Worm (Caenorhabditis elegans): ENCODE measurements around the gene srd-42.

- no peak for TF ChIP-seq flt-1 (GFP tag; IDR thresholded peaks at IDR 0.05)
- no peak for TF ChIP-seq cog-1 (tag; optimal IDR thresholded peaks at IDR 0.05)
- TF ChIP-seq klf-2 (GFP tag; conservative IDR thresholded peaks at IDR 0.05): no peak
- no peak for TF ChIP-seq ref-1 (GFP tag; conservative IDR thresholded peaks at IDR 0.05)
- no peak for TF ChIP-seq ztf-29 (GFP tag; IDR thresholded peaks at IDR 0.05)
- no peak for TF ChIP-seq T22C8.4 (GFP tag; IDR thresholded peaks at IDR 0.05)
- TF ChIP-seq med-1 (GFP tag; optimal IDR thresholded peaks at IDR 0.05; ENCODE audit: insufficient read depth): no peak
Measured at ce11 chrX:13320575-13320974, 17.3 kb upstream of the srd-42 start.

Data from whole organism, midembryonic.